Worm (Caenorhabditis elegans) whole organism, L4/young adult: ENCODE results near the gene R10H10.3.

Source experiments
- W03F9.2 ChIP-seq: fragments of 150-350 bp; optimal IDR thresholded peaks from 2 replicates; lab custom pipeline; 2014; ENCODE audit warnings: missing biosample characterization, missing genetic modification characterization
- dao-5 ChIP-seq: sonication (generic microtip); optimal IDR thresholded peaks from 2 replicates; lab custom pipeline; 2016; ENCODE audit warnings: missing genotype, missing genetic modification characterization, moderate library complexity, missing compliant biosample characterization
- him-1 ChIP-seq: sonication (generic microtip); optimal IDR thresholded peaks from 2 replicates; lab custom pipeline; 2016; ENCODE audit warnings: missing genotype, missing genetic modification reagents, missing genetic modification characterization, missing compliant biosample characterization

The R10H10.3 gene

DNA sequence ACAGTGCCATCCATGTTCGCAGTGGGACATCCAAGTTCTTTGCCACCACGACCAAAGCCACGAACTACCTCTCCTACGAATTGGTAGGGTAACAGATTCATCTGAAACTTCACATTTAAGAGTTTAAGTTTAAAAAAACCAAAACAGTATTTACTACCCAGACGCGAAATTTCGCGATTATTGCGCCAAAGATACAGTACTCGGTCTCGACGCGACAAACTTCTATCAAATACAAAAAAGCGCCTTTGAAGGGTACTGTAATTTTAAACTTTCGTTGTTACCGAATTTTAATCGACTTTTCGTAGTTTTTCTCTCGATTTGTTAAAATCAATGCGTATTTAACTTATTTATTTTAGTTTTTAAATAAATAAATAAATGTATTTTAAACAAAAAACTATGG is 21.1 kb downstream of the R10H10.3 start, which contains the start of gene rfk-1:
Gene rfk-1, minus strand, starts transcription at position 101 of the 400 bp plus-strand sequence.
- TF ChIP-seq dao-5 (tag; lab: Kevin White, UChicago) (no peak), W03F9.2 (tag; lab: Kevin White, UChicago) (no peak), him-1 (tag; lab: Kevin White, UChicago) (no peak)

DNA sequence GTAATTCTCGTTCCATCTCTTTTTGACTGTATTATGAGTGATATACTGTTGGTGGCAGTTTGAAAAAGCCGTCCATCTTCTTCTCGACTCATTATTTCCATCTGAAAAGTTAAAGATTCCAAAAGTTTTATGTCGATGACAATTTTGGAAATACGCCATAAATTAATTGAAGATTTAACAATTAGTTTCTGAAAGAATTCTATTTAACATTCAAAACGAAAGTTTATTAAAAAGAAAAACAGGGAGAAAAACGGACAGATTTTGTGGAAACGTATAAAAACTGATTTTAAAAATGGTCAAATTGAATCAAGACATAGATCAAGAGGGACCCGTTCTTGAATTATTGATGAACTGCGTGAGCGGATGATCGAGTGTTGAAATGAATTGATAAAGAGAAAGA is 25.5 kb downstream of the R10H10.3 start, which contains the start of gene R10H10.7:
Gene R10H10.7, minus strand, starts transcription at position 101 of the 400 bp plus-strand sequence.
- TF ChIP-seq W03F9.2 (tag; lab: Kevin White, UChicago) (no peak), dao-5 (tag; lab: Kevin White, UChicago) (no peak), him-1 (tag; lab: Kevin White, UChicago) (no peak)

DNA sequence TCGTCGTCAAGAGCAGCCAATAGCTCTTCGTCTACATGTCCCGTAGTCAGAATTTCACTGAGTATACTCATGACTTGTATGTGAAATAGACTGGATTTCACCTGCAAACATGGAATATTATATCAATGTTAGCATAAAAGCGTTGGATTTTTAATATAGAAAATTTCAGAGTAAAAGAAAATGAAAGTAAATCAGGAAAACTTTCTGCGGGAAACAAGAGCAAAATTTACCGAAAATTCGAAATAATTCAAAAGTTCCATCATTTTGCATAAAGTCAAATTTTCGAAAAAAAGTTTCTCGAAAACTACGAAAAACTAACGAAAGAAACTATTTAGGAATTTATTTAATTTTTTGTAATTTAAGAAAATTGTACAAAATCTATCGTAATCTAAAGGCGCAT is 29.5 kb downstream of the R10H10.3 start, which contains the start of gene F13B12.6:
Gene F13B12.6, minus strand, starts transcription at position 101 of the 400 bp plus-strand sequence.
- TF ChIP-seq dao-5 (tag; lab: Kevin White, UChicago) (no peak), W03F9.2 (tag; lab: Kevin White, UChicago) (no peak), him-1 (tag; lab: Kevin White, UChicago) (no peak)

DNA sequence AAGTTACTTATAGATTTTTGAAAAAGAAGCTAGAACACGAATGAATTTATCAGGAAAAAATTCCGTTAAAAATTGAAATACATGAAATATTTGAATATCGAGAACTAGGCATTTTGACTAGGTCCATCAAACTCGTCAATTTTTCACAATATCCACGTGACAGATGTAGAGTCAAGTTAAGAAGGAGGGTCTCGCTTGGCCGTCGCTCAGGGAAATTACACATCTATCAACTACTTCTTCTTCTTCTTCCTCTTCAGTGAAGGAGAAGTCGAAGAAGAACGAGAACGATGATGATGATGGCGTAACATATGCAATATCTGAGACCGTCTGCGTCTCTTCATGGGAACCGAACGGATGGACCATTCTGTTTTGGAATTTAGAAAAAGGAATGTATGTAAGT is 31.6 kb downstream of the R10H10.3 start:
- TF ChIP-seq him-1 (tag; lab: Kevin White, UChicago) (no peak), dao-5 (tag; lab: Kevin White, UChicago) (no peak), W03F9.2 (tag; lab: Kevin White, UChicago) (no peak)

DNA sequence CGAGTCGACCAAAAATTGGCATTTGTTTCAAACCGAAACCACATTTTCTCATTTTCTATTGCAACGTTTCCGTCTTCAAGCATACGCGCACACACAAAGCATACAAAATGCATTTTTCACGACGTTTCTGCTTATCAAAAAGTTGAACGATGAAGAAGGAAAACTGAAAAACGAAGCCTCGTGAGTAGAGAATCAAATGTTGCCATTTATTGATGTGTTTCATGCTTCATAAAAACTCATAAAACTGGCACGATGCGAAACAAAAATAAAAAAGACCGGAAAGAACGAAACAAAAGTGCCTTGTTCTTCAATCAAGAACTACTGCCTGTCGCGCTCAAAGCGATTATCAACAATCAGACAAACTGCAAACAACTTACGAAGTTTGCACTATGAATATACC is 32.1 kb downstream of the R10H10.3 start:
- TF ChIP-seq W03F9.2 (tag; lab: Kevin White, UChicago) (no peak), him-1 (tag; lab: Kevin White, UChicago) (no peak), dao-5 (tag; lab: Kevin White, UChicago) (no peak)

DNA sequence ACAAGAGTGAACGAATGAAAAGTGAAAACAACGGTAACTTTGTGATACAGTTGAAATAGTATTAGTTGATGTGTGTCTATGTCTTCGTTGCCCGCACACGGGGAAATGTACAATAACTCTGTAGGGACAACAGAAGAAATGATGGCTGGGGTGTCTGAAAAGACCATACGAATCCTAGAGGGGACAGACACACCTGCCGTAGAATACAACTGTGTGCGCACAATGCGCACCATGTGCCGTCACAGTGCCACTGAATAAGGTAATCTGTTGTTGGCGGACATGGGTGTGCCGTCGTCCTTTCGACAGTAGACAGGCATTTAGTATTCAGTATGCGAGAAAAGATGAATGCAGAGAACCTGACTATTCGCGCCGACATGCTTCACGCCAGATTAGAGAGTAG is 33.0 kb downstream of the R10H10.3 start:
- TF ChIP-seq W03F9.2 (tag; lab: Kevin White, UChicago), result no peak
- no peak for TF ChIP-seq him-1 (tag; lab: Kevin White, UChicago)
- TF ChIP-seq dao-5 (tag; lab: Kevin White, UChicago), result no peak

DNA sequence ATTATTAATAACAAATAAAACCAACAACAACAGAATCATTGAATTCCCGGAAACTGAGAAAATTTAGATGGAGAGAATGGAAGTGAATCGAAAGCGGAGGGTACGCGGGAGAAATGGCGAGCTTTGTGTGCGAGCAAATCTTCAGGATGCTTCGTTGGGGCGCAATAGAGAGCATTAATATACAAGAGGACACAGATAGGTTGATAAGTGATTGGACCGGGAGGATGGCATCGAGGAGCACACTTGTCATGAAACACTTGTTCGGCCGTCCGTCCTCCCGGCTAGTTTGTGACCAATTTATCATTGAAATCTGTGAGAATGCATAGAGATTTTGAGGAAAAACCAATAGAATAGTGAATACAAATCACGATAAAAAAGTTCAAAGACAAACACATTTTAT is 33.9 kb downstream of the R10H10.3 start:
- no peak for TF ChIP-seq W03F9.2 (tag; lab: Kevin White, UChicago)
- no peak for TF ChIP-seq him-1 (tag; lab: Kevin White, UChicago)
- no peak for TF ChIP-seq dao-5 (tag; lab: Kevin White, UChicago)

DNA sequence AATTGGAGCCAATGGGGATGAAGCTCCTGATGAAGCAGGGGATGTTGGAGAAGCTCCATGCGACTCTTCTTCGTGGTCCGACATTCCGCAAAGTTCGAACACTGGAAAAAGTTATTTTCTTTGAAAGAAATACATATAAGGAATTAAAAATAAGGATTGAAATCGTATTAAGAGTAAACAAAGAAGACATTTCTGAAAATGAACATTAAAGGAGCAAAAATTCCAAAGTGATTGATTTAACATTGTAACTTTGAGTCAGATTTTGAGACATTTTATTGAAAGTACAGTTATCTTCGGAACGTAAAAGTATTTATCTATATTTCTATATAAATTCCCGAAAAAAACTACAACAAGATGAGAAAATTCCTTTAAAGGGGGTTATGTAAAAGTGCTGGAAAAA is 36.2 kb downstream of the R10H10.3 start, which contains the start of gene F13B12.1:
Gene F13B12.1, minus strand, starts transcription at position 101 of the 400 bp plus-strand sequence.
- TF ChIP-seq dao-5 (tag; lab: Kevin White, UChicago) (no peak), W03F9.2 (tag; lab: Kevin White, UChicago) (no peak), him-1 (tag; lab: Kevin White, UChicago) (no peak)

DNA sequence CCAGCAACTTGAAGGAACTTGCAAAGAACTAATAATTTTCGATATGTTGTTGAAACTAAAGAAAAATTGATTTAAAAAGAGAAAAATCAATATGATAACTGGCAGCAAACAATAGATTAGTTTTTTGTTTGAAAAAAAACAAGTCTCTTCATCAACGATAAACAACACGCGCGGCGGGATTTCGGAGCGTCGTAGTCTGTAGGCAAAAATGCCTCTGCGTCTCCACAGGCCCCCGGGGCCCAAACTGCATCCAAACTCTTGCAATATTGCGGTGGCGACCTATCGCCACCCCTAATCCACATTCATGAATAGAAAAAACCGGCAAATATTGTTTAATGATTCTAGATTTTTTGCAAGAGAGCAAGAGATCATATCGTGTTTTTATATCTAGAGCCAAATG is 36.8 kb downstream of the R10H10.3 start:
- TF ChIP-seq dao-5 (tag; lab: Kevin White, UChicago) (no peak), him-1 (tag; lab: Kevin White, UChicago) (no peak)

DNA sequence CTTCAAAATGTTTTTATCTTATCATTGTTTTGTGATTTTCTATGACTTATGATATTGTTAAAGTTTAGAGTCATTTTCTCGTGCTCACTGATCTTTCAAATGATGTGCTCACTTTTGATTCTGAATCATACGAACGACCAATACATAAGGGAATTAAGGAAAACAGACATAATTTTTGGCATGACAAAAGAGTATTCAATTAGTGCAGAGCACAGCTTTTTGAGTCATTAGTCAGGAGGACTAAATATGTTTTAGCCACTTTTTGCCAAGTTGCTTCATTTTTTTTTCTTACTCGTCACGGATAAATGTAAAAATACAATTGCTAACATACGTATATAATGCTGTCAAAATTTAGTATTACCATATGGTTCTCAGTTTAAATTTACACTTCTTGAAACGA is 40.8 kb downstream of the R10H10.3 start, which contains the start of gene F13B12.2:
Gene F13B12.2, minus strand, starts transcription at position 2 of the 400 bp plus-strand sequence.
- TF ChIP-seq W03F9.2 (tag; lab: Kevin White, UChicago) (no peak), him-1 (tag; lab: Kevin White, UChicago) (no peak), dao-5 (tag; lab: Kevin White, UChicago) (no peak)

DNA sequence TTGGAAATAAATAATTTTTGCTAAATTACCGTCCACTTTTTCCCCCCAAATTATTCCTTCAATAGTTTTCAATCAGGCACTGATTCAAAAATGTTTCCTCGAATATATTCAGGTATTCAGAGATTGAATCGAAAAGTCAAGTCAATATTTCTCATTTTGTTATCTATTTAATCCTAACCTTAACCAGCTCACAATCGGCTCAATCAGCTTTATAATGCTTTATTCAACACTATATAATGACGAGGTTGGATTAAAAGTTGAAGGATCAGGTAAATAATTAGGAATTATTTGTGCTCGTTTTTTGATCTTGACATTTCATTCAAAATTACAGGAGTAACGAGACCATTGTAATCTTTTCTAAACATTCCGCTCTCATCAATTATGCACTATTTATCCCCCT is 42.2 kb downstream of the R10H10.3 start:
- TF ChIP-seq W03F9.2 (tag; lab: Kevin White, UChicago), result no peak
- TF ChIP-seq him-1 (tag; lab: Kevin White, UChicago), result no peak
- no peak for TF ChIP-seq dao-5 (tag; lab: Kevin White, UChicago)

DNA sequence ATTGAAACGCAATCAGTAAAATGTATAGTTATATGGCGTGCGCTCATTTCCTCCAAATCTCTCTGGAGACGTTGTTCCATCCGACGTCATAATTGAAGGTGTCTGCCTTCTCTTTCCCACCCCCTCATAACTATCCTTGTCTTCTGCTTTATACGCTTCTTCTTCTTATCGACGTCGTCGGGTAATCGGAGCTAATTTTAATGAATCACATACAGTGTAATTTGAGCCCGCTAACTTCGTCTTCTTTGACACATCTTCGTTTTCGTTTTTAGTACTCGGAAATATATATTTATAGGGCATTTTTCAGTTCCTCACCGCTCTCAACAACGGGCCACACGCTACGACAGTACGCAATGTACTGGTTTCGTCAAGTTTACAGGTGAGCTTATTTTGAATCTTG is 48.1 kb downstream of the R10H10.3 start, which contains the start of gene ins-1:
Gene ins-1, plus strand, starts transcription at position 301 of the 400 bp plus-strand sequence.
- TF ChIP-seq dao-5 (tag; lab: Kevin White, UChicago), result no peak

DNA sequence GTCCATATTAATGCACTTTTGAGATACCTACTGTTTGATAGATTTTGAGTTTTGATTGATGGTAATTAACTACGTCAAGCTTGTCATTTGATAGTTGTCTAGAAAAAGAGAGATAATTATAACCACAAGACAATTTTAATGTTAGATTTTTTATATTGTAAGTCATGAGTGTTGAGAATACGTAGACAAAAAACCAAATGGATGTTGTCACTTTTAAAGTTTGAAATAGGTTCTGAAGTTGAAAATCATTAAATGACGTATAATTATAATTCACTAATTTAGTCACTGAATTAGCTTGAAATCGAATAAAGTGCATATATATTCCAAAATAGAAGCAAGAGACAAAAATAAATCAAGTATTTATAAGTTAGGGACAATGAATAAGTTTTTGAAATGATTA is 48.8 kb downstream of the R10H10.3 start:
- TF ChIP-seq dao-5 (tag; lab: Kevin White, UChicago) (no peak), him-1 (tag; lab: Kevin White, UChicago) (no peak), W03F9.2 (tag; lab: Kevin White, UChicago) (no peak)

DNA sequence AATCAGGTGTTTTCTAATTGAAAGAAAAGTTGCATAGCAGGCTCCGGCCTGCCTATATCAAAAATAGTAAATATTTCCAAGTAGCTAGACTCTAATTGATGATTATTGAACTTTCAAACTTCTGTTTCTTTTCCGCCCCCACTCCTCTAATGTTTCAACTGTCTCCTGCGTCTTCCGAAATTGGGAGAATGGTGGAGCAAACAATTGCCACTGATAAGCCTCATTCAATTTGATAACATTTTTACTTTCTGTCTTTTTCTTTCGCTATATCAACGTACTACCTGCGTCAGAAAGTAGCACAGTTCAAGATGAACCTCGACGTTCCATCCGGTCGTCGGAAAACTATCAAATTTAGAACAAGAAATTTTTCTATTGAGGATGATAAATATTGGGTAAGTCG is 50.6 kb downstream of the R10H10.3 start, which contains the start of gene F13B12.3:
Gene F13B12.3, plus strand, starts transcription at position 223 of the 400 bp plus-strand sequence.
- TF ChIP-seq him-1 (tag; lab: Kevin White, UChicago) (no peak), dao-5 (tag; lab: Kevin White, UChicago) (no peak), W03F9.2 (tag; lab: Kevin White, UChicago) (no peak)
